Worm (Caenorhabditis elegans) whole organism, midembryonic: Measurements from ENCODE around the gene btb-4.
"Not testable (repeated sequence)": the region's sequence is repeated elsewhere in the genome, so short reads cannot be mapped to it uniquely, and the experiment has no call there.

Experiments
- T22C8.4 ChIP-seq: fragments of 200-800 bp; sonication (Bioruptor generic); IDR thresholded peaks from 2 replicates; pipeline ENCODE4 v1.3.6; 2022; ENCODE audit warnings: missing genetic modification characterization, missing compliant biosample characterization
- cog-1 ChIP-seq: sonication (generic microtip); optimal IDR thresholded peaks from 2 replicates; lab custom pipeline; 2016; ENCODE audit warnings: missing genetic modification characterization, missing compliant biosample characterization
- flt-1 ChIP-seq: fragments of 200-800 bp; sonication (Bioruptor generic); IDR thresholded peaks from 2 replicates; pipeline ENCODE4 v1.3.6; 2022; ENCODE audit warnings: missing genetic modification characterization, missing compliant biosample characterization
- klf-2 ChIP-seq: fragments of 200-800 bp; sonication (Bioruptor generic); conservative IDR thresholded peaks from 2 replicates; pipeline ENCODE4 v1.3.6; 2022; ENCODE audit warnings: missing genetic modification reagents, missing genetic modification characterization, missing compliant biosample characterization
- med-1 ChIP-seq: sonication (generic microtip); optimal IDR thresholded peaks from 2 replicates; lab custom pipeline; 2017; ENCODE audit warnings: missing genetic modification characterization, mild to moderate bottlenecking, missing compliant biosample characterization, antibody characterized with exemption, missing genetic modification reagents; ENCODE audit not compliant: insufficient read depth
- ref-1 ChIP-seq: fragments of 200-800 bp; sonication (Bioruptor generic); conservative IDR thresholded peaks from 2 replicates; pipeline ENCODE4 v1.3.6; 2022; ENCODE audit warnings: missing genetic modification reagents, missing genetic modification characterization, missing compliant biosample characterization
- tab-1 ChIP-seq: fragments of 200-800 bp; sonication (Bioruptor generic); IDR thresholded peaks from 2 replicates; pipeline ENCODE4 v1.3.6; 2022; ENCODE audit warnings: missing genetic modification characterization, missing compliant biosample characterization
- ztf-23 ChIP-seq: fragments of 200-800 bp; sonication (Bioruptor generic); IDR thresholded peaks from 2 replicates; pipeline ENCODE4 v1.3.6; 2022; ENCODE audit warnings: missing genetic modification reagents, missing genetic modification characterization, missing compliant biosample characterization
- ztf-29 ChIP-seq: fragments of 200-800 bp; sonication (Bioruptor generic); IDR thresholded peaks from 2 replicates; pipeline ENCODE4 v1.3.6; 2022; ENCODE audit warnings: missing genetic modification reagents, missing genetic modification characterization, missing compliant biosample characterization

btb-4 gene

DNA sequence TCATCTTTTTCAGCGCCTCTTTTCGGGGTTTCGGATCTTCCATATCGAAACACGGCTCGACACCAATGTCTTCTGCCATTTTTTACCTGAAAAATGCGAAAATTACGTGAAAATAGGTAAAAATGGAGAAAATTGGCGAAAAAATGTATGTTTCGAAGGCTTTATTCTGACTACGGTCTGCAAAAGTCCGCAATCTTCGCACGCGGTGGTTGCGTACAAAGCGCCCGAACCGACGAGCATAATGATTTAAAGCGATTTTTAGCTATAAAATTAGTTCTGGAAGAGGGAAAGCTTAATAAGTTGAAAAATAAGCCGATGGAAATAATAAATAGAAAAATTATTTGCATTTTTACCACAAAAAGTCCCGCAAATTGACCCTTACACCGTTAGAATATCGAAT lies 26.9 kb downstream of the btb-4 start, which contains the start of gene F07E5.5:
Gene F07E5.5 (minus strand): TSS at position 86 of the 400 bp plus-strand sequence.
- TF ChIP-seq tab-1: no peak
- TF ChIP-seq flt-1 (GFP tag; lab: Robert Waterston, UW): no peak
- no peak for TF ChIP-seq med-1 (GFP tag; lab: Kevin White, UChicago)
- TF ChIP-seq klf-2 (GFP tag; lab: Robert Waterston, UW): no peak

DNA sequence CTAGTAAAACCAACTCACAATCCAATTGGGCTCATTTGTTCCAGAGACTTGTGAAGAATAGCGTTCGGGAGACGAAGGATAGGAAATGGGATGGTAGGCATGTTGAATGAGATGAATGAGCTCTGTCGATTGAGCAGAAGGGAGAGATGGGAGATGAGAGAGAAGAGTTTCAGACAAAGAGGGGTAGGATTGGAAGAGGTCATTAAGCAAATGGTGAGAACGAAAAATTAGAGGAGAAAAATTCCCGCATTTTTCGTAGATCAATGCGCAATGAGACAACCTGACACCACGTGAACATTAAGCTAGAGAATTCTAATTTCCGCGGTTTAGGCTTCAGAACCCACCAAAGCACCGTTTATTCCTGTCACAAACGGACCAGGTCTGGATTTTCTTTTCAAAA lies 31.9 kb downstream of the btb-4 start, which contains the start of gene F07E5.13:
Gene F07E5.13 (minus strand): TSS at position 101 of the 400 bp plus-strand sequence.
- TF ChIP-seq cog-1: no peak
- no peak for TF ChIP-seq ztf-23 (GFP tag; lab: Robert Waterston, UW)
- TF ChIP-seq T22C8.4 (GFP tag; lab: Robert Waterston, UW): no peak
- no peak for TF ChIP-seq klf-2 (GFP tag; lab: Robert Waterston, UW)
- no peak for TF ChIP-seq med-1 (GFP tag; lab: Kevin White, UChicago)

- TF ChIP-seq T22C8.4 (GFP tag; lab: Robert Waterston, UW): no peak
- TF ChIP-seq med-1 (GFP tag; lab: Kevin White, UChicago): no peak
- no peak for TF ChIP-seq ztf-29 (GFP tag; lab: Robert Waterston, UW)
- TF ChIP-seq ztf-23 (GFP tag; lab: Robert Waterston, UW): no peak
- TF ChIP-seq ref-1 (GFP tag; lab: Robert Waterston, UW): no peak
- TF ChIP-seq klf-2 (GFP tag; lab: Robert Waterston, UW): no peak
- no peak for TF ChIP-seq tab-1
- TF ChIP-seq flt-1 (GFP tag; lab: Robert Waterston, UW): no peak
- no peak for TF ChIP-seq cog-1
Measured at ce11 chrII:2064497-2064896, 32.4 kb downstream of the btb-4 start, which contains the start of gene fbxb-6. TSS of gene fbxb-6 (plus strand) at chrII:2064797.

DNA sequence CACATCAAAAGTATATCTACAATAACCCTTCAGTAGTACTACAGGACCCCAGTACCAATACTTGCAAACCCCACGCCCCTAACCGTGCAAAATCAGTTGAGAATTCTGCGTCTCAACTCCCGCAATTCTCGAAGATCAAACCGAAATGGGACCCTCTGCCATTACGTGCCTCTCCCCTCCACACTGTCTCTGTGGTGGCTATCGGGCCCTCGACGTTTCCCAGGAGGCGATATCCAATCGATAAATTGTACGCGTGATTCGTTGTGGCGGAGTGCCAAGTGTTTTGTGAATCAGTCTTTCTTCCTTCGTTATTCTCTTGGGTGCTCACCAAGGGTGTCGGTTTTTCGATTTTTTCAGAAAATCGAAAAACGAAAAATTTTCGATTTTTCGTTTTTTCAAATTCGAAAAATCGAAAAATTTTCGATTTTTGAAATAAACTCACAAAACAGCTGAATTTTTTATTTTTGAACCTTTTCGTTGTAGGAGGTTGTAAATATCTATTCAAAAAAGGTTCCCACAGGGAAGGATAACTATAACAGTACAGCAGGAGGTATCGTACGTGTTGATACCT lies 35.4 kb downstream of the btb-4 start, which contains the start of gene F07E5.12:
Gene F07E5.12 (plus strand): TSS at position 521 of the 571 bp plus-strand sequence.
- TF ChIP-seq T22C8.4 (GFP tag; lab: Robert Waterston, UW); klf-2 (GFP tag; lab: Robert Waterston, UW); tab-1: not testable (repeated sequence)

DNA sequence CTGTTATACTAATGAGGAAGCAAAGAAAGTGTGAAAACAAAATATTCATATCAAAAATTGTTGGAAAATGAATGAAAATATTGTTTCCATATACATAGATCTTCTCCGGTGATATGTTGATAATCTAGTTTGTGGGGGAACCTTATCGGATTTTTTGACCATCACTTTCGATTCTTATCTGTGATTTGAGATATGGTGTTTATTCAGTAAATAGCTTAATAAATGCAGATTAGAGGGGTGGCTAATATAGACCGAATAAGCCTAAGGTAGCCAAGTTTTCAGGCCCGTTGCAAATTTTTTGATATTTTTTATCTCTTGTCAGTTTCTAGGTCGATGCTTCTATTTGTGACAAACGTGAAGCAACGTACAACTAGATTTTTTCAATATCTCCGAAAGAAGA lies 39.3 kb downstream of the btb-4 start, which contains the start of gene F07E5.7:
Gene F07E5.7 (minus strand): TSS at position 101 of the 400 bp plus-strand sequence.
- no peak for TF ChIP-seq ztf-23 (GFP tag; lab: Robert Waterston, UW)
- TF ChIP-seq T22C8.4 (GFP tag; lab: Robert Waterston, UW): no peak
- no peak for TF ChIP-seq flt-1 (GFP tag; lab: Robert Waterston, UW)
- TF ChIP-seq klf-2 (GFP tag; lab: Robert Waterston, UW): no peak
- TF ChIP-seq ref-1 (GFP tag; lab: Robert Waterston, UW): no peak
- no peak for TF ChIP-seq tab-1
- no peak for TF ChIP-seq cog-1

ce11 chrII:2075513-2075912 lies 43.4 kb downstream of the btb-4 start, which contains the start of gene F07E5.8:
TSS of gene F07E5.8 (minus strand) at chrII:2075613.
- TF ChIP-seq ztf-29 (GFP tag; lab: Robert Waterston, UW): no peak

DNA sequence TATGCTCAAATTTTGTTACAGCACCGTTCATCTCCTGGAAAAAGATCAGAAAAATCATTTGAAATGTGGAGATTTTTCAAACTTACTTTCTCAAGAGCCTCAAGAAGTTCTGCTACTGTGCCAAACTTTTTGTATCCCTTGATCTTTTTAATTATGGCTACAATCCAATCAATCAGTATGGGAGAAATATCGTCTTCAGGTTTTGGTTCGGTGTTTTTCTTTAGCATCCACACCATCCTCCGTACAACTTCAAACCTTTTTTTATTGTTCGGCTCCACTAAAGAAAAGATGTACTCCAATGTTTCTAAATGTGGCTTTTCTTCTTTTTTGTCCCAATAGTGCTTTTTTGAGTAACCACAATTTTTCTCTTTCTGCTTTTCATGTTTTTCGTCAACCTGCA lies 44.4 kb downstream of the btb-4 start:
- TF ChIP-seq klf-2 (GFP tag; lab: Robert Waterston, UW) (no peak), ztf-23 (GFP tag; lab: Robert Waterston, UW) (no peak), flt-1 (GFP tag; lab: Robert Waterston, UW) (no peak), T22C8.4 (GFP tag; lab: Robert Waterston, UW) (no peak), cog-1 (no peak), med-1 (GFP tag; lab: Kevin White, UChicago) (no peak), tab-1 (no peak), ztf-29 (GFP tag; lab: Robert Waterston, UW) (no peak), ref-1 (GFP tag; lab: Robert Waterston, UW) (no peak)

ce11 chrII:2080425-2080824 lies 48.3 kb downstream of the btb-4 start, which contains the start of gene F07E5.9:
TSS of gene F07E5.9 (minus strand) at chrII:2080525.
- TF ChIP-seq klf-2 (GFP tag; lab: Robert Waterston, UW) (no peak), flt-1 (GFP tag; lab: Robert Waterston, UW) (no peak), ztf-29 (GFP tag; lab: Robert Waterston, UW) (no peak), ref-1 (GFP tag; lab: Robert Waterston, UW) (no peak), ztf-23 (GFP tag; lab: Robert Waterston, UW) (no peak), T22C8.4 (GFP tag; lab: Robert Waterston, UW) (no peak), tab-1 (no peak), med-1 (GFP tag; lab: Kevin White, UChicago) (no peak), cog-1 (no peak)

ce11 chrII:2081257-2081656 lies 49.1 kb downstream of the btb-4 start, which contains the start of gene T16A1.4:
TSS of gene T16A1.4 (plus strand) at chrII:2081557.
- TF ChIP-seq med-1 (GFP tag; lab: Kevin White, UChicago): no peak
- TF ChIP-seq ztf-29 (GFP tag; lab: Robert Waterston, UW): no peak
- TF ChIP-seq ztf-23 (GFP tag; lab: Robert Waterston, UW): no peak
- no peak for TF ChIP-seq flt-1 (GFP tag; lab: Robert Waterston, UW)
- TF ChIP-seq T22C8.4 (GFP tag; lab: Robert Waterston, UW): no peak
- TF ChIP-seq cog-1: no peak
- TF ChIP-seq klf-2 (GFP tag; lab: Robert Waterston, UW): no peak
- no peak for TF ChIP-seq ref-1 (GFP tag; lab: Robert Waterston, UW)
- no peak for TF ChIP-seq tab-1
